Worm (Caenorhabditis elegans) whole organism, L4 larva: Measurements from ENCODE around the gene F38B6.3.

Experiments used
- D1046.2 ChIP-seq: fragments of 200-800 bp; sonication (Bioruptor generic); IDR thresholded peaks from 2 replicates; pipeline ENCODE4 v1.3.6; 2022; ENCODE audit warnings: missing genetic modification characterization, missing compliant biosample characterization
- F10B5.3 ChIP-seq: sonication (generic microtip); optimal IDR thresholded peaks from 2 replicates; lab custom pipeline; 2016; ENCODE audit warnings: mild to moderate bottlenecking, missing genetic modification characterization, missing compliant biosample characterization
- F44E2.7 ChIP-seq: fragments of 200-800 bp; sonication (Bioruptor generic); IDR thresholded peaks from 2 replicates; pipeline ENCODE4 v2.1.2; 2022; ENCODE audit warnings: missing genetic modification characterization, missing compliant biosample characterization
- R02D3.7 ChIP-seq: fragments of 150-350 bp; sonication (generic microtip); optimal IDR thresholded peaks from 3 replicates; lab custom pipeline; 2014; ENCODE audit warnings: missing biosample characterization, missing genetic modification characterization
- T26A8.4 ChIP-seq: fragments of 200-800 bp; sonication (Bioruptor generic); IDR thresholded peaks from 2 replicates; pipeline ENCODE4 v1.3.6; 2022; ENCODE audit warnings: missing genetic modification characterization, missing compliant biosample characterization
- Y105C5A.15 ChIP-seq: fragments of 200-800 bp; sonication (Bioruptor generic); IDR thresholded peaks from 2 replicates; pipeline ENCODE4 v1.3.6; 2022; ENCODE audit warnings: missing genetic modification characterization, missing compliant biosample characterization
- Y5F2A.4 ChIP-seq: fragments of 200-800 bp; sonication (Bioruptor generic); optimal IDR thresholded peaks from 2 replicates; lab custom pipeline; 2018; ENCODE audit warnings: mild to moderate bottlenecking, missing genetic modification characterization, missing compliant biosample characterization
- ZK546.5 ChIP-seq, 2 experiments: sonication (generic microtip); optimal IDR thresholded peaks; 2 replicates each; lab custom pipeline; 2017; ENCODE audit warnings: missing biosample characterization in 2 of 2, missing genetic modification characterization in 2 of 2
- ama-1 ChIP-seq: fragments of 150-350 bp; optimal IDR thresholded peaks from 2 replicates; lab custom pipeline; 2014; ENCODE audit warnings: inconsistent platforms, mixed read lengths
- arid-1 ChIP-seq: fragments of 200-800 bp; sonication (Bioruptor generic); conservative IDR thresholded peaks from 2 replicates; pipeline ENCODE4 v1.3.6; 2022; ENCODE audit warnings: missing genetic modification reagents, missing genetic modification characterization, missing compliant biosample characterization
- ceh-20 ChIP-seq: fragments of 200-800 bp; sonication (Bioruptor generic); IDR thresholded peaks from 2 replicates; pipeline ENCODE4 v1.3.6; 2022; ENCODE audit warnings: missing genetic modification reagents, missing genetic modification characterization, missing compliant biosample characterization
- ceh-28 ChIP-seq: fragments of 150-350 bp; optimal IDR thresholded peaks from 2 replicates; lab custom pipeline; 2014; ENCODE audit warnings: missing biosample characterization, missing genetic modification reagents, missing genetic modification characterization
- ceh-82 ChIP-seq: sonication (generic microtip); optimal IDR thresholded peaks from 2 replicates; lab custom pipeline; 2017; ENCODE audit warnings: missing biosample characterization, missing genetic modification characterization
- daf-8 ChIP-seq: fragments of 200-800 bp; sonication (Bioruptor generic); IDR thresholded peaks from 2 replicates; pipeline ENCODE4 v1.3.6; 2022; ENCODE audit warnings: missing genetic modification characterization, missing compliant biosample characterization
- dmd-8 ChIP-seq: fragments of 200-800 bp; sonication (Bioruptor generic); IDR thresholded peaks from 2 replicates; pipeline ENCODE4 v1.3.6; 2022; ENCODE audit warnings: missing genetic modification characterization, missing compliant biosample characterization
- dmd-9 ChIP-seq: fragments of 200-800 bp; sonication (Bioruptor generic); IDR thresholded peaks from 2 replicates; pipeline ENCODE4 v1.3.6; 2022; ENCODE audit warnings: missing genetic modification reagents, missing genetic modification characterization, missing compliant biosample characterization
- dpl-1 ChIP-seq: fragments of 150-350 bp; optimal IDR thresholded peaks from 2 replicates; lab custom pipeline; 2014; ENCODE audit warnings: missing biosample characterization, missing genetic modification reagents, missing genetic modification characterization
- dve-1 ChIP-seq: sonication (generic microtip); optimal IDR thresholded peaks from 2 replicates; lab custom pipeline; 2017; ENCODE audit warnings: antibody characterized with exemption, mild to moderate bottlenecking, missing genetic modification characterization, missing compliant biosample characterization; ENCODE audit not compliant: insufficient read depth
- egl-27 ChIP-seq: sonication (generic microtip); optimal IDR thresholded peaks from 3 replicates; lab custom pipeline; 2017; ENCODE audit warnings: missing biosample characterization, missing genetic modification reagents, missing genetic modification characterization
- egl-43 ChIP-seq: fragments of 200-800 bp; sonication (Bioruptor generic); IDR thresholded peaks from 2 replicates; pipeline ENCODE4 v1.3.6; 2022; ENCODE audit warnings: missing genetic modification reagents, missing genetic modification characterization, missing compliant biosample characterization
- hif-1 ChIP-seq, 2 experiments: sonication (generic microtip); optimal IDR thresholded peaks; 2 replicates each; lab custom pipeline; 2016 to 2017; ENCODE audit warnings: missing compliant biosample characterization in 2 of 2, missing genetic modification characterization in 2 of 2, missing genetic modification reagents in 2 of 2, missing genotype in 2 of 2, mild to moderate bottlenecking in 1 of 2
- hlh-11 ChIP-seq: fragments of 200-800 bp; sonication (Bioruptor generic); optimal IDR thresholded peaks from 2 replicates; lab custom pipeline; 2018; ENCODE audit warnings: mild to moderate bottlenecking, missing genetic modification characterization, missing compliant biosample characterization
- hlh-30 ChIP-seq: sonication (generic microtip); optimal IDR thresholded peaks from 2 replicates; lab custom pipeline; 2017; ENCODE audit warnings: antibody characterized with exemption, mild to moderate bottlenecking, missing genetic modification characterization, missing compliant biosample characterization; ENCODE audit not compliant: insufficient read depth
- lin-1 ChIP-seq: fragments of 200-800 bp; sonication (Bioruptor generic); IDR thresholded peaks from 2 replicates; pipeline ENCODE4 v1.3.6; 2022; ENCODE audit warnings: missing genetic modification reagents, missing genetic modification characterization, missing compliant biosample characterization
- lin-15B ChIP-seq: fragments of 150-350 bp; sonication (generic microtip); optimal IDR thresholded peaks from 3 replicates; lab custom pipeline; 2014; ENCODE audit warnings: missing biosample characterization, missing genetic modification characterization
- lin-29 ChIP-seq: fragments of 200-800 bp; sonication (Bioruptor generic); IDR thresholded peaks from 2 replicates; pipeline ENCODE4 v1.3.6; 2022; ENCODE audit warnings: missing genetic modification reagents, missing genetic modification characterization, missing compliant biosample characterization
- lin-39 ChIP-seq: fragments of 150-350 bp; optimal IDR thresholded peaks from 2 replicates; lab custom pipeline; 2014; ENCODE audit warnings: missing biosample characterization, missing genetic modification reagents, missing genetic modification characterization
- lsy-2 ChIP-seq, 2 experiments: fragments of 150-350 bp in 1 of 2; sonication (generic microtip) in 1 of 2; optimal IDR thresholded peaks; 2 replicates each; lab custom pipeline; 2014 to 2017; ENCODE audit warnings: missing biosample characterization in 2 of 2, missing genetic modification characterization in 2 of 2
- madf-9 ChIP-seq: fragments of 200-800 bp; sonication (Bioruptor generic); conservative IDR thresholded peaks from 2 replicates; pipeline ENCODE4 v1.3.6; 2022; ENCODE audit warnings: missing genetic modification reagents, missing genetic modification characterization, missing compliant biosample characterization
- mdt-29 ChIP-seq: fragments of 200-800 bp; sonication (Bioruptor generic); IDR thresholded peaks from 2 replicates; pipeline ENCODE4 v1.3.6; 2022; ENCODE audit warnings: missing genetic modification reagents, missing genetic modification characterization, missing compliant biosample characterization
- mep-1 ChIP-seq: fragments of 150-350 bp; sonication (generic microtip); optimal IDR thresholded peaks from 3 replicates; lab custom pipeline; 2014; ENCODE audit warnings: missing biosample characterization, missing genetic modification characterization
- mxl-2 ChIP-seq: fragments of 200-800 bp; sonication (Bioruptor generic); conservative IDR thresholded peaks from 2 replicates; pipeline ENCODE4 v1.3.6; 2022; ENCODE audit warnings: missing genetic modification reagents, missing genetic modification characterization, missing compliant biosample characterization
- mxl-3 ChIP-seq: fragments of 200-800 bp; sonication (Bioruptor generic); optimal IDR thresholded peaks from 2 replicates; lab custom pipeline; 2018; ENCODE audit warnings: mild to moderate bottlenecking, missing genetic modification characterization, missing compliant biosample characterization
- nhr-10 ChIP-seq: fragments of 150-350 bp; optimal IDR thresholded peaks from 2 replicates; lab custom pipeline; 2014; ENCODE audit warnings: missing biosample characterization, missing genetic modification characterization
- nhr-102 ChIP-seq: sonication (generic microtip); optimal IDR thresholded peaks from 2 replicates; lab custom pipeline; 2016; ENCODE audit warnings: mild to moderate bottlenecking, missing genetic modification characterization, moderate library complexity, missing compliant biosample characterization
- nhr-111 ChIP-seq: fragments of 200-800 bp; sonication (Bioruptor generic); optimal IDR thresholded peaks from 2 replicates; lab custom pipeline; 2018; ENCODE audit warnings: mild to moderate bottlenecking, missing genetic modification characterization, missing compliant biosample characterization
- nhr-25 ChIP-seq: sonication (generic microtip); optimal IDR thresholded peaks from 2 replicates; lab custom pipeline; 2017; ENCODE audit warnings: missing genetic modification characterization, mild to moderate bottlenecking, missing compliant biosample characterization, antibody characterized with exemption, moderate library complexity, borderline replicate concordance; ENCODE audit not compliant: insufficient read depth
- nhr-28 ChIP-seq: fragments of 150-350 bp; optimal IDR thresholded peaks from 2 replicates; lab custom pipeline; 2014; ENCODE audit warnings: missing biosample characterization, missing genetic modification characterization
- nhr-41 ChIP-seq: fragments of 200-800 bp; sonication (Bioruptor generic); IDR thresholded peaks from 2 replicates; pipeline ENCODE4 v1.3.6; 2022; ENCODE audit warnings: missing genetic modification reagents, missing genetic modification characterization, missing compliant biosample characterization
- nhr-77 ChIP-seq: fragments of 150-350 bp; optimal IDR thresholded peaks from 2 replicates; lab custom pipeline; 2014; ENCODE audit warnings: missing biosample characterization, missing genetic modification characterization
- rbr-2 ChIP-seq: sonication (generic microtip); optimal IDR thresholded peaks from 2 replicates; lab custom pipeline; 2016; ENCODE audit warnings: missing genotype, missing genetic modification characterization, missing compliant biosample characterization
- sdz-12 ChIP-seq: fragments of 200-800 bp; sonication (Bioruptor generic); optimal IDR thresholded peaks from 2 replicates; lab custom pipeline; 2018; ENCODE audit warnings: mild to moderate bottlenecking, missing genetic modification characterization, missing compliant biosample characterization
- snpc-1.2 ChIP-seq: fragments of 200-800 bp; sonication (Bioruptor generic); IDR thresholded peaks from 2 replicates; pipeline ENCODE4 v1.3.6; 2022; ENCODE audit warnings: missing genetic modification reagents, missing genetic modification characterization, missing compliant biosample characterization
- snpc-4 ChIP-seq: fragments of 150-350 bp; optimal IDR thresholded peaks from 2 replicates; lab custom pipeline; 2014; ENCODE audit warnings: missing biosample characterization, missing genetic modification characterization
- tag-97 ChIP-seq: fragments of 200-800 bp; sonication (Bioruptor generic); IDR thresholded peaks from 2 replicates; pipeline ENCODE4 v1.3.6; 2022; ENCODE audit warnings: missing genetic modification characterization, missing compliant biosample characterization
- vab-7 ChIP-seq: fragments of 200-800 bp; sonication (Bioruptor generic); IDR thresholded peaks from 2 replicates; pipeline ENCODE4 v1.3.6; 2022; ENCODE audit warnings: missing genetic modification reagents, missing genetic modification characterization, missing compliant biosample characterization
- zfp-2 ChIP-seq: sonication (generic microtip); optimal IDR thresholded peaks from 2 replicates; lab custom pipeline; 2016; ENCODE audit warnings: mild to moderate bottlenecking, missing genetic modification characterization, missing compliant biosample characterization
- zfp-3 ChIP-seq: fragments of 200-800 bp; sonication (Bioruptor generic); conservative IDR thresholded peaks from 2 replicates; pipeline ENCODE4 v1.3.6; 2022; ENCODE audit warnings: missing genetic modification reagents, missing genetic modification characterization, missing compliant biosample characterization
- zip-11 ChIP-seq: fragments of 200-800 bp; sonication (Bioruptor generic); IDR thresholded peaks from 2 replicates; pipeline ENCODE4 v1.3.6; 2022; ENCODE audit warnings: missing genetic modification characterization, missing compliant biosample characterization
- ztf-11 ChIP-seq: fragments of 150-350 bp; optimal IDR thresholded peaks from 2 replicates; lab custom pipeline; 2014; ENCODE audit warnings: missing biosample characterization, missing genetic modification characterization

F38B6.3 gene

DNA sequence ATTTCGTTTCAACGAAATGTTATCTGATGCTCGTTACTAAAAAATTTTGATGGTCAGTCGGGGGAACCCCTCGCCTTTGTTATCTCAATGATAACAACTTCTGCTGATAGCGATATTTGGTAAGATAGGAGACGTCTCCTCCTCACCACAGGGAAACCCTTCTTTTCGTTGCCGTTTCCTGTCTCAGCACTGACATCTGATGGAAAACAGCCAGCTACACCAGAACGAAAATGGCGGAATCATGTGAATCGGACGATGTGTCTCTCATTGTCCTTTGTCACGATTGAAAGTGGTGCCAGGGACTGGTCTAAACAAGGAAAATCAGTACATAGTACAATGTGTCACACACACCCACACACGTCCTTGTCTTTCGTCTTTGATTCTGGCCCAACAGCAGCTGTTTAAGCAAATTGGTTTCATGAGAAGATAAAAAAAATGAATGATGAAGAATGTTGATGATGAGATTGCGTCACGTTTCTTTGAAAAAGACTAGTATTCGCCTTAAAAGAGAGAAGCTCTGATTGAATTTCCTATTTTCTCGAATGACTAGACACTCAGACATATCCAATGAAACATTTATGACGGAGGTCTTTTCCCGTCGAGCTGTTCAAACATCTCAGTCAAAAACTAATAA lies 43.0 kb downstream of the F38B6.3 start:
- TF ChIP-seq ama-1 (lab: Kevin White, UChicago) (no peak), egl-27 (no peak), snpc-1.2 (GFP tag; lab: Robert Waterston, UW) (no peak), zip-11 (GFP tag; lab: Robert Waterston, UW) (no peak), mxl-3 (GFP tag; lab: Kevin White, UChicago) (peak; percentile 80), ztf-11 (no peak), F44E2.7 (GFP tag; lab: Robert Waterston, UW) (no peak), Y5F2A.4 (no peak), dmd-9 (no peak), dve-1 (peak; percentile 50), T26A8.4 (peak; percentile 57; the same call in 1 of the 2 replicates), nhr-25 (tag; lab: Kevin White, UChicago) (peak; percentile 63), mep-1 (tag; lab: Kevin White, UChicago) (peak; percentile 72), ceh-28 (tag; lab: Kevin White, UChicago) (no peak), ceh-20 (GFP tag; lab: Robert Waterston, UW) (peak; percentile 62; the same call in 1 of the 2 replicates), dpl-1 (peak; percentile 45), nhr-102 (tag; lab: Kevin White, UChicago) (peak; percentile 71), ceh-82 (no peak), lin-1 (GFP tag; lab: Robert Waterston, UW) (peak; percentile 57; the same call in 1 of the 2 replicates), tag-97 (GFP tag; lab: Robert Waterston, UW) (no peak), lsy-2 (tag; optimal IDR thresholded peaks at IDR 0.05; lab: Kevin White, UChicago) (peak; percentile 8 to 45), dmd-8 (0 out of 2 replicates have a peak, but pooled peaks have one; percentile 6), F10B5.3 (tag; lab: Kevin White, UChicago) (no peak), nhr-41 (GFP tag; lab: Robert Waterston, UW) (no peak), daf-8 (GFP tag; lab: Robert Waterston, UW) (no peak), vab-7 (0 out of 2 replicates have a peak, but pooled peaks have one; percentile 25), hlh-30 (tag; lab: Kevin White, UChicago) (peak; percentile 97), nhr-111 (no peak), lin-39 (tag; lab: Kevin White, UChicago) (no peak), egl-43 (GFP tag; lab: Robert Waterston, UW) (no peak), sdz-12 (GFP tag; lab: Kevin White, UChicago) (no peak), zfp-2 (no peak), R02D3.7 (tag; lab: Kevin White, UChicago) (no peak), zfp-3 (GFP tag; lab: Robert Waterston, UW) (no peak), nhr-28 (peak; percentile 77), mxl-2 (GFP tag; lab: Robert Waterston, UW) (peak; percentile 79), rbr-2 (tag; lab: Kevin White, UChicago) (peak; percentile 23), hif-1 (tag; optimal IDR thresholded peaks at IDR 0.05; lab: Kevin White, UChicago) (peak in 1 of 2 experiments; percentile 24), snpc-4 (tag; lab: Kevin White, UChicago) (no peak), Y105C5A.15 (no peak), arid-1 (no peak), mdt-29 (no peak), lin-29 (peak; percentile 37; the same call in 1 of the 2 replicates), hlh-11 (tag; lab: Kevin White, UChicago) (peak; percentile 95), madf-9 (GFP tag; lab: Robert Waterston, UW) (no peak), nhr-10 (no peak), lin-15B (tag; lab: Kevin White, UChicago) (no peak), nhr-77 (tag; lab: Kevin White, UChicago) (no peak), D1046.2 (no peak), ZK546.5 (tag; optimal IDR thresholded peaks at IDR 0.05; lab: Kevin White, UChicago) (no peak)
